Fruit fly (Drosophila melanogaster) whole organism: ENCODE data around the gene Cdc7.

Experiments used
- Dll ChIP-seq: fragments of >200 bp; optimal IDR thresholded peaks from 2 replicates; lab custom pipeline; 2017
- EcR ChIP-seq, 2 experiments: fragments of >200 bp; optimal IDR thresholded peaks; 2 replicates each; lab custom pipeline; 2017; ENCODE audit warnings: missing biosample characterization in 2 of 2, missing genetic modification characterization in 2 of 2, missing genetic modification reagents in 2 of 2
- usp ChIP-seq: fragments of >200 bp; optimal IDR thresholded peaks from 2 replicates; lab custom pipeline; 2017; ENCODE audit warnings: missing biosample characterization, missing genetic modification characterization, mixed read lengths

DNA sequence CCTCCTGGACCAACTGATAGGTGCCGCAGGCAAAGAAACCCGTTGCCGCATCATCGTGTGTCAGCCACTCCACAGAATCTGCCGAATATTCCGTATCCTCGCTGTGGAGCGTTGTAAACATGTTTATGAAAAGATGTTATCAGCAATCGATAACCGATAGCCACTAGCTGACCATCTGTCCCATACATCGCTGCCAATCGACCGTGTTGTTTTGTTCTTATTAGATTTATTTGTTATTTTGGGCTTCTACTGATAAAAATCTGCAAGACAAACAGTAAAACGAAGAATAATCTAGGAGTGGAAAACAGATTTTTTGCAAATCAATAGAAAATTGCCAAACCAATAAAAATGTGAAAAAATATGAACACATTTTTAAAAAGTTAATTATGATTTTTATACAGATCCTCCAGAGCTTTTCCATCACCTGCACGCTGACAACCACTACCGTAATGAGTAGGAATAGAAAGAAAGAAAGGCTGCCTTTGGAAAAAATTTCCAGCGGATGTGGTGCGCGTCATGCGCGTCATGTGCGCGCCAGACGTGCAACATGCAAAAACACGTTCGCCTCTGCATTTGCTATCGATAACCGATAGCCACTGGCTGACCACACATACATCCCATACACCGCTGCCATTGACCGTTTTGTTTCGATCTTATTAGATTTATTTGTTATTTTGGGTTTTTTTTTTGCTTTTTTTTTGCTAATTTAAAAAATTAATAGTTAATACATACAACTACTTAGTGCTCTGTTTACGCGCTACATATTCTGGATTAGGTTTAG, 34.5 kb downstream of the Cdc7 start, which contains the start of gene CG3184:
- TF ChIP-seq Dll (lab: Kevin White, UChicago): no peak
- no peak for TF ChIP-seq usp (GFP tag; lab: Kevin White, UChicago)
- TF ChIP-seq EcR (GFP tag; optimal IDR thresholded peaks at IDR 0.05; lab: Kevin White, UChicago): no peak
